Fruit fly (Drosophila melanogaster): ENCODE results near the gene S-Lap3.
A peak's percentile ranks its signal among the peaks of the same experiment; 100 is the strongest.

The S-Lap3 gene

DNA sequence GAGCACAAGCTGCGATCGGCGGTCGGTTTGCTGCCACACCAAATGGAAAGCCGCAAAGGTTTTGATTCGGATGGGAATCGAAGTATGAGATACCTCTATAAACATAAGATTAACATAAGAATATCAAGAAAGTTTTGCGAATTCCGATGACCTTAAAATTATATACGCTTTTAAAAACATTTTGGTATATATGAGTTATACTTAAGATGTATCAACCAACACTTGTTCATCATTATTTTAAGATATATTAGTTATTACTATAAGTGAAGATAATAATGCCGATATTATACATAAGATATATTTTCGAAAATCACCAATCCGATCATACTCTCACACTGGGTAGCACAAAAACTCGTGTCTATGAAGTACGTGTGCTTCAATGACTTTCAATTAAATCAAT lies 36.2 kb upstream of the S-Lap3 start (continued):
- no peak for TF ChIP-seq CG16863 (GFP tag; optimal IDR thresholded peaks at IDR 0.05)
- TF ChIP-seq CG17385 (GFP tag; optimal IDR thresholded peaks at IDR 0.05) = peak; percentile 36
- TF ChIP-seq mld (GFP tag; IDR thresholded peaks at IDR 0.05; ENCODE audit: partially characterized antibody) = no peak
- TF ChIP-seq az2 (GFP tag; optimal IDR thresholded peaks at IDR 0.05) = peak; percentile 19
- TF ChIP-seq CG10267 (tag; optimal IDR thresholded peaks at IDR 0.05) = peak; percentile 3
- TF ChIP-seq lab (GFP tag; optimal IDR thresholded peaks at IDR 0.05) = peak; percentile 11
- TF ChIP-seq Ssrp (tag; optimal IDR thresholded peaks at IDR 0.05) = peak; percentile 64
- TF ChIP-seq HLHmδ (GFP tag; optimal IDR thresholded peaks at IDR 0.05) = no peak
- TF ChIP-seq Sox100B (GFP tag; optimal IDR thresholded peaks at IDR 0.05) = peak; percentile 65
- TF ChIP-seq bbx (GFP tag; IDR thresholded peaks at IDR 0.05; ENCODE audit: partially characterized antibody) = no peak
- no peak for TF ChIP-seq Hr3 (GFP tag; optimal IDR thresholded peaks at IDR 0.05)
- no peak for TF ChIP-seq ash1 (GFP tag; optimal IDR thresholded peaks at IDR 0.05)
- peak; percentile 18 for TF ChIP-seq CG4424 (GFP tag; optimal IDR thresholded peaks at IDR 0.05)
- no peak for TF ChIP-seq hkb (optimal IDR thresholded peaks at IDR 0.05)
- TF ChIP-seq hkb (GFP tag; IDR thresholded peaks at IDR 0.05) = no peak
- TF ChIP-seq Hand (GFP tag; optimal IDR thresholded peaks at IDR 0.05) = no peak
- peak; percentile 48; the same call in 2 of the 3 replicates for TF ChIP-seq dysf (GFP tag; IDR thresholded peaks at IDR 0.05)
- TF ChIP-seq CG9876 (GFP tag; optimal IDR thresholded peaks at IDR 0.05) = no peak
- TF ChIP-seq CG17328 (GFP tag; IDR thresholded peaks at IDR 0.05) = no peak
- TF ChIP-seq pita (GFP tag; optimal IDR thresholded peaks at IDR 0.05) = no peak
- TF ChIP-seq D19A (tag; optimal IDR thresholded peaks at IDR 0.05) = peak; percentile 63
- TF ChIP-seq B-H1 (GFP tag; IDR thresholded peaks at IDR 0.05) = no peak
- no peak for TF ChIP-seq ase (GFP tag; IDR thresholded peaks at IDR 0.05)
- TF ChIP-seq HHEX (GFP tag; optimal IDR thresholded peaks at IDR 0.05) = no peak
- no peak for TF ChIP-seq CG34376 (GFP tag; optimal IDR thresholded peaks at IDR 0.05)
- peak; percentile 72 for TF ChIP-seq CoRest (tag; optimal IDR thresholded peaks at IDR 0.05)
- TF ChIP-seq org-1 (GFP tag; optimal IDR thresholded peaks at IDR 0.05) = no peak
- no peak for TF ChIP-seq GATAe (GFP tag; conservative IDR thresholded peaks at IDR 0.05)
- peak; percentile 21 for TF ChIP-seq CG17359 (tag; optimal IDR thresholded peaks at IDR 0.05)
- TF ChIP-seq esg (GFP tag; conservative IDR thresholded peaks at IDR 0.05) = peak; percentile 36; the same call in 1 of the 2 replicates
- TF ChIP-seq CG15269 (tag; optimal IDR thresholded peaks at IDR 0.05) = peak; percentile 55
- no peak for TF ChIP-seq CG15514 (GFP tag; optimal IDR thresholded peaks at IDR 0.05)
- no peak for TF ChIP-seq Awh (GFP tag; IDR thresholded peaks at IDR 0.05)
- TF ChIP-seq tx (GFP tag; optimal IDR thresholded peaks at IDR 0.05) = no peak
- no peak for TF ChIP-seq CG6175 (GFP tag; IDR thresholded peaks at IDR 0.05)
- no peak; the same call in 2 of the 3 replicates for TF ChIP-seq so (GFP tag; IDR thresholded peaks at IDR 0.05)
- TF ChIP-seq Xrp1 (GFP tag; IDR thresholded peaks at IDR 0.05) = no peak
- TF ChIP-seq CG7839 (tag; optimal IDR thresholded peaks at IDR 0.05) = peak; percentile 49
- peak; percentile 44 for TF ChIP-seq CG2678 (tag; optimal IDR thresholded peaks at IDR 0.05)
- TF ChIP-seq ken (GFP tag; IDR thresholded peaks at IDR 0.05) = no peak
- peak; percentile 32 for TF ChIP-seq ATbp (GFP tag; optimal IDR thresholded peaks at IDR 0.05)
- no peak for TF ChIP-seq Sin3A (optimal IDR thresholded peaks at IDR 0.05)
- no peak for TF ChIP-seq Dip2 (GFP tag; IDR thresholded peaks at IDR 0.05)
- TF ChIP-seq CG9932 (GFP tag; IDR thresholded peaks at IDR 0.05) = no peak
- TF ChIP-seq CG30403 (GFP tag; optimal IDR thresholded peaks at IDR 0.05) = peak; percentile 39
- no peak for TF ChIP-seq klu (GFP tag; IDR thresholded peaks at IDR 0.05)
- TF ChIP-seq oc (tag; optimal IDR thresholded peaks at IDR 0.05) = peak; percentile 39
- TF ChIP-seq Drgx (GFP tag; IDR thresholded peaks at IDR 0.05) = peak; percentile 48; the same call in 1 of the 2 replicates
- no peak for TF ChIP-seq CG32532 (GFP tag; IDR thresholded peaks at IDR 0.05)
- no peak for TF ChIP-seq chm (GFP tag; IDR thresholded peaks at IDR 0.05)
- peak; percentile 13 for TF ChIP-seq CG2875 (GFP tag; optimal IDR thresholded peaks at IDR 0.05)
- peak; percentile 37 for TF ChIP-seq Xbp1 (GFP tag; optimal IDR thresholded peaks at IDR 0.05)
